Worm (Caenorhabditis elegans): ENCODE data around the gene C23H5.15.

ce11 chrIV:2127375-2127774 is 24.7 kb upstream of the C23H5.15 start:
- no peak for TF ChIP-seq dmd-6 (GFP tag; IDR thresholded peaks at IDR 0.05)
- no peak for TF ChIP-seq dpl-1 (GFP tag; optimal IDR thresholded peaks at IDR 0.05)
- no peak for TF ChIP-seq zfp-3 (GFP tag; conservative IDR thresholded peaks at IDR 0.05)
- TF ChIP-seq hlh-30 (tag; optimal IDR thresholded peaks at IDR 0.05; ENCODE audit: insufficient read depth): no peak
- no peak for TF ChIP-seq vab-7 (GFP tag; IDR thresholded peaks at IDR 0.05)
- TF ChIP-seq jun-1 (tag; optimal IDR thresholded peaks at IDR 0.05): no peak
- TF ChIP-seq pha-4 (GFP tag; IDR thresholded peaks at IDR 0.05): no peak
- TF ChIP-seq pha-4 (tag; optimal IDR thresholded peaks at IDR 0.05): no peak
- no peak for TF ChIP-seq snpc-1.2 (GFP tag; IDR thresholded peaks at IDR 0.05)
- TF ChIP-seq ztf-11 (tag; optimal IDR thresholded peaks at IDR 0.05): no peak
